Fruit fly (Drosophila melanogaster) whole organism, pupa: ENCODE results near the gene AstA-R1.

Experiments
- CG10348 ChIP-seq: fragments of 200-800 bp; sonication (Bioruptor generic); IDR thresholded peaks from 2 replicates; pipeline ENCODE4 v1.3.6; 2022; ENCODE audit warnings: missing biosample characterization, missing genetic modification characterization
- CG12605 ChIP-seq: fragments of 200-800 bp; sonication (Bioruptor generic); IDR thresholded peaks from 2 replicates; pipeline ENCODE4 v1.3.6; 2022; ENCODE audit warnings: missing biosample characterization, missing genetic modification characterization
- CG13204 ChIP-seq: fragments of 200-800 bp; sonication (Bioruptor generic); optimal IDR thresholded peaks from 2 replicates; lab custom pipeline; 2018; ENCODE audit warnings: missing biosample characterization, mild to moderate bottlenecking, missing genetic modification characterization, moderate library complexity
- CG14655 ChIP-seq: fragments of 200-800 bp; sonication (Bioruptor generic); optimal IDR thresholded peaks from 3 replicates; lab custom pipeline; 2017; ENCODE audit warnings: mild to moderate bottlenecking, missing biosample characterization, missing genetic modification reagents, missing genetic modification characterization
- CG15710 ChIP-seq: fragments of 200-800 bp; sonication (Bioruptor generic); optimal IDR thresholded peaks from 2 replicates; lab custom pipeline; 2018; ENCODE audit warnings: missing biosample characterization, mild to moderate bottlenecking, missing genetic modification characterization, moderate library complexity
- CG17806 ChIP-seq: fragments of 200-800 bp; sonication (Bioruptor generic); optimal IDR thresholded peaks from 2 replicates; lab custom pipeline; 2018; ENCODE audit warnings: missing biosample characterization, mild to moderate bottlenecking, missing genetic modification characterization, moderate library complexity
- CG32121 ChIP-seq: fragments of 200-800 bp; sonication (Bioruptor generic); IDR thresholded peaks from 2 replicates; pipeline ENCODE4 v1.3.6; 2022; ENCODE audit warnings: missing biosample characterization, missing genetic modification characterization
- CG34367 ChIP-seq: fragments of 200-800 bp; sonication (Bioruptor generic); optimal IDR thresholded peaks from 2 replicates; lab custom pipeline; 2018; ENCODE audit warnings: missing biosample characterization, mild to moderate bottlenecking, missing genetic modification characterization
- CG4496 ChIP-seq: fragments of 200-800 bp; sonication (Bioruptor generic); IDR thresholded peaks from 3 replicates; pipeline ENCODE4 v1.3.6; 2022; ENCODE audit warnings: missing biosample characterization, missing genetic modification characterization
- CG8159 ChIP-seq: fragments of 200-800 bp; sonication (Bioruptor generic); optimal IDR thresholded peaks from 3 replicates; lab custom pipeline; 2018; ENCODE audit warnings: missing biosample characterization, mild to moderate bottlenecking, missing genetic modification characterization, moderate library complexity
- CG8301 ChIP-seq: fragments of 200-800 bp; sonication (Bioruptor generic); optimal IDR thresholded peaks from 2 replicates; lab custom pipeline; 2018; ENCODE audit warnings: missing biosample characterization, mild to moderate bottlenecking, missing genetic modification characterization
- CG9948 ChIP-seq: fragments of 200-800 bp; sonication (Bioruptor generic); optimal IDR thresholded peaks from 2 replicates; lab custom pipeline; 2018; ENCODE audit warnings: missing biosample characterization, mild to moderate bottlenecking, missing genetic modification characterization, moderate library complexity
- D1 ChIP-seq: fragments of 200-800 bp; sonication (Bioruptor generic); optimal IDR thresholded peaks from 2 replicates; lab custom pipeline; 2018; ENCODE audit warnings: missing biosample characterization, mild to moderate bottlenecking, missing genetic modification characterization, moderate library complexity
- EcR ChIP-seq: fragments of 200-800 bp; sonication (Bioruptor generic); optimal IDR thresholded peaks from 3 replicates; lab custom pipeline; 2019; ENCODE audit warnings: missing biosample characterization, missing genetic modification characterization, mild to moderate bottlenecking, moderate library complexity, missing genetic modification reagents
- Ets98B ChIP-seq: fragments of 200-800 bp; sonication (Bioruptor generic); IDR thresholded peaks from 2 replicates; pipeline ENCODE4 v1.3.6; 2022; ENCODE audit warnings: missing biosample characterization, missing genetic modification characterization
- Pif1A ChIP-seq: fragments of 200-800 bp; sonication (Bioruptor generic); optimal IDR thresholded peaks from 3 replicates; lab custom pipeline; 2016; ENCODE audit warnings: missing biosample characterization, missing genetic modification characterization
- Pif1B ChIP-seq: fragments of 200-800 bp; sonication (Bioruptor generic); optimal IDR thresholded peaks from 3 replicates; lab custom pipeline; 2016; ENCODE audit warnings: missing biosample characterization, missing genetic modification characterization
- Snoo ChIP-seq: fragments of 200-800 bp; sonication (Bioruptor generic); optimal IDR thresholded peaks from 3 replicates; lab custom pipeline; 2017; ENCODE audit warnings: missing biosample characterization, mild to moderate bottlenecking, missing genetic modification characterization, inconsistent platforms
- fd96Ca ChIP-seq: fragments of 200-800 bp; sonication (Bioruptor generic); IDR thresholded peaks from 3 replicates; pipeline ENCODE4 v1.3.6; 2022; ENCODE audit warnings: missing biosample characterization, missing genetic modification characterization
- gl ChIP-seq: fragments of 200-800 bp; sonication (Bioruptor generic); optimal IDR thresholded peaks from 2 replicates; lab custom pipeline; 2018; ENCODE audit warnings: missing biosample characterization, mild to moderate bottlenecking, missing genetic modification characterization
- rn ChIP-seq: fragments of 200-800 bp; sonication (Bioruptor generic); IDR thresholded peaks from 2 replicates; pipeline ENCODE4 v1.3.6; 2022; ENCODE audit warnings: missing biosample characterization, missing genetic modification characterization

Gene AstA-R1

DNA sequence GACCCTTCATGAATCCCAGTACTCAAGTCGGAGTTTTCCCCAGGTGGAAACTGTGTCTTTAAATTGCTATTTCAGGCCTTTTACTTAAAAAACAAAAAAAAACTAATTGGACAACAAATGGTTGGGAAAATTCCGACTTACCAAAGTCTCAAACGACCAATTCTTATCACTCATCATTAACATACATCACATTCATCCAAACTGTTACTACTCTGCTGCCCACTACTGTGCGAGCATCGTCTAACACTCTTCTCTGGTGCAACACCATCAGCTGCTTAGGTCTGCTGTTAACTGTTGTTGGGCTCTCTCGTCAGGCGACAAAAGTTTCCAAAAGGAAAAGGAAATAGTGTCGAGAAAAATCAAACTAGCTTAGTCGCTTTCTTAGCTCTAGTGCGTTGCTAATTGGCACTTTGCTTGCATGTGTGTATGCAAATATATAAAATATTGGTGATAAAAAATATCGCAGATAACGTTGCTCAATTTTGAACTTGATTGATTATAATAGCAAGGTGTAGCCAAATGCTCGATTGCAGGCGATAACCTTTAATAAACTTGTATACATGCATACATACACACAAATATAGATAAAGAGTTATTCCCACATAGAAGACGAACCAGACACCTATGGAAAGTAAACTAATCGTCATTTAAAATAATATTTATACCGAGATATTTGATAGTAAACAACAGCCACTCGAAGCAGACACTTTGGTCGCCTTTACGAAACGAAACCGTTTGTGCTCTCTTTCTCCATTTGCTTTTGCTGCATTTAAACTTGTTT, 119.8 kb downstream of the AstA-R1 start:
- no peak for TF ChIP-seq rn (GFP tag; lab: Robert Waterston, UW)
- TF ChIP-seq EcR, result no peak
- TF ChIP-seq CG34367 (tag; lab: Kevin White, UChicago), result peak; percentile 52
- peak; percentile 68 for TF ChIP-seq CG9948 (tag; lab: Kevin White, UChicago)
- peak; percentile 59 for TF ChIP-seq CG15710 (tag; lab: Kevin White, UChicago)
- peak; percentile 61 for TF ChIP-seq CG8159
- peak; percentile 64; the same call in 2 of the 3 replicates for TF ChIP-seq fd96Ca (GFP tag; lab: Robert Waterston, UW)
- TF ChIP-seq CG4496, result peak; percentile 33; the same call in 1 of the 3 replicates
- peak; percentile 72 for TF ChIP-seq CG8301 (tag; lab: Kevin White, UChicago)
- TF ChIP-seq gl, result no peak
- peak; percentile 45 for TF ChIP-seq Pif1B (GFP tag; lab: Kevin White, UChicago)
- TF ChIP-seq CG13204 (GFP tag; lab: Kevin White, UChicago), result no peak
- TF ChIP-seq CG10348, result no peak
- TF ChIP-seq CG32121 (GFP tag; lab: Robert Waterston, UW), result peak; percentile 43; the same call in 1 of the 2 replicates
- TF ChIP-seq CG12605 (GFP tag; lab: Robert Waterston, UW), result no peak
- peak; percentile 33 for TF ChIP-seq Snoo (tag; lab: Kevin White, UChicago)
- no peak for TF ChIP-seq Ets98B (GFP tag; lab: Robert Waterston, UW)
- TF ChIP-seq D1 (tag; lab: Kevin White, UChicago), result peak; percentile 40
- TF ChIP-seq Pif1A (GFP tag; lab: Kevin White, UChicago), result peak; percentile 76
- peak; percentile 45 for TF ChIP-seq CG17806 (tag; lab: Kevin White, UChicago)
- TF ChIP-seq CG14655 (GFP tag; lab: Kevin White, UChicago), result peak; percentile 87

DNA sequence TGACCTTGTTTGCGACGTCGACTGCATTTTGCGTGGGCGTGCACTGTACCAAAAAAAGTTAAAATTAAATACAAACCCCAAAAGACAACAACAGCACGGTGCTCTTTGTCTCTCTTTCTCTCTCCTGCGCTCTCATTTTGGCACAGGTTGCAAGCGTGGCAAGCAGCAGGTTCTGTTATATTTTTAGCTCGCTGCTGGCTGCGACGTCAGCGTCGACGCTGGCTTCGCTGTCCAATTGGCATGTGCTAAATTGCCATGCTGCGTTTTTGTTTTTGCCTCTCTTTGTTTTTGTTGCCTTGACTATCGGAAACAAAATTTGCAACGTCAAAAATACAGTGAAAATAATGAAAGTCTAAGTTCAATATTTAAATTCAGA, 120.4 kb downstream of the AstA-R1 start:
- TF ChIP-seq Pif1A (GFP tag; lab: Kevin White, UChicago), result no peak
- no peak for TF ChIP-seq CG14655 (GFP tag; lab: Kevin White, UChicago)
- no peak for TF ChIP-seq CG13204 (GFP tag; lab: Kevin White, UChicago)
- no peak for TF ChIP-seq rn (GFP tag; lab: Robert Waterston, UW)
- peak; percentile 52; the same call in 1 of the 3 replicates for TF ChIP-seq fd96Ca (GFP tag; lab: Robert Waterston, UW)
- TF ChIP-seq EcR, result peak; percentile 24
- TF ChIP-seq, all 21 proteins: peak for 2

DNA sequence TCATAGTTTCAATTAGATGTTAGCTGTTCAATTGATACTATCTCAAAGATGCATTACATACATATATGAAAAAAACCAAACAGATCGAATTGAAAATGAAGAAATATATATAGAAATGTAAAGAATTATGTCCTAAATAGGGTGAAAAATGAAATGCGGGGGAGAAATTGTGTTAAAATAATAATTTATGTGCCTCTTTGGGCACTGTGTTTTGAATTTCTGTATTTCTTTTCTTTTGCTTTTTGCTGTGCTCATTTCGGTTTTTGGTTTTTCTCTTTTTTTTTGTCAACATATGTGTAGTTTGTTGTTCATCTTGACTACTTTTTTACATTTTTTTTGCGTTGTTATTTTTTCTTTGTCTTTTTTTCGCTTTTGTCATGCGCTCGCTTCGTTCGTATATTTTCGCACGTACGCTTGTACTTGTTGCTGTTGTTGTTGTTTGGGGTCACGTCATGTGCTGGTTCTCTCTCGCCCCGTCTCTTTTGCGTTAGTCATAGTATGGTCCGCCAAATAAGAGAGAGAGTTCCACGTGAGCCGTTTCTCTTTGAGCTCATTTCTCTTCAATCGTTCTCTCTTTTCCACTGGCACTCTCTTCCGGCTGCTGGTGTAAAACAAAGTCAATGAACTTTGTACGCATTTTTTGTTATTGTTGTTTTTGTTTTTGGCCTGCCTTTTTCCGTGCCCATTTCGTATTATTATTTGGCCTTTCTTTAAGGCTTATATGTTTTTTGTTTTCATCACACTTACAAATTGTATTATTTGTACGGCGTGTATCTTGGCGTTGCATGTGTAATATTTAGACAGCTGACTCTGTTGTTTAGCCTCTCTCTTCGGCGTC, 121.0 kb downstream of the AstA-R1 start:
- peak; percentile 78 for TF ChIP-seq Pif1A (GFP tag; lab: Kevin White, UChicago)
- peak; percentile 82 for TF ChIP-seq Ets98B (GFP tag; lab: Robert Waterston, UW)
- TF ChIP-seq Pif1B (GFP tag; lab: Kevin White, UChicago), result peak; percentile 65
- peak; percentile 62 for TF ChIP-seq rn (GFP tag; lab: Robert Waterston, UW)
- TF ChIP-seq D1 (tag; lab: Kevin White, UChicago), result no peak
- no peak; the same call in 2 of the 3 replicates for TF ChIP-seq fd96Ca (GFP tag; lab: Robert Waterston, UW)
- TF ChIP-seq CG34367 (tag; lab: Kevin White, UChicago), result peak; percentile 83
- peak; percentile 42 for TF ChIP-seq CG8301 (tag; lab: Kevin White, UChicago)
- TF ChIP-seq CG32121 (GFP tag; lab: Robert Waterston, UW), result peak; percentile 87
- peak; percentile 81 for TF ChIP-seq Snoo (tag; lab: Kevin White, UChicago)
- peak; percentile 85 for TF ChIP-seq CG9948 (tag; lab: Kevin White, UChicago)
- TF ChIP-seq gl, result peak; percentile 93
- TF ChIP-seq CG10348, result peak; percentile 72
- TF ChIP-seq EcR, result peak; percentile 98
- peak; percentile 48 for TF ChIP-seq CG17806 (tag; lab: Kevin White, UChicago)
- peak; percentile 74 for TF ChIP-seq CG15710 (tag; lab: Kevin White, UChicago)
- TF ChIP-seq CG8159, result peak; percentile 72
- peak; percentile 66 for TF ChIP-seq CG14655 (GFP tag; lab: Kevin White, UChicago)
- peak; percentile 96 for TF ChIP-seq CG12605 (GFP tag; lab: Robert Waterston, UW)
- peak; percentile 90 for TF ChIP-seq CG13204 (GFP tag; lab: Kevin White, UChicago)
- TF ChIP-seq CG4496, result peak; percentile 88
- TF ChIP-seq, all 21 proteins: peak for 19

DNA sequence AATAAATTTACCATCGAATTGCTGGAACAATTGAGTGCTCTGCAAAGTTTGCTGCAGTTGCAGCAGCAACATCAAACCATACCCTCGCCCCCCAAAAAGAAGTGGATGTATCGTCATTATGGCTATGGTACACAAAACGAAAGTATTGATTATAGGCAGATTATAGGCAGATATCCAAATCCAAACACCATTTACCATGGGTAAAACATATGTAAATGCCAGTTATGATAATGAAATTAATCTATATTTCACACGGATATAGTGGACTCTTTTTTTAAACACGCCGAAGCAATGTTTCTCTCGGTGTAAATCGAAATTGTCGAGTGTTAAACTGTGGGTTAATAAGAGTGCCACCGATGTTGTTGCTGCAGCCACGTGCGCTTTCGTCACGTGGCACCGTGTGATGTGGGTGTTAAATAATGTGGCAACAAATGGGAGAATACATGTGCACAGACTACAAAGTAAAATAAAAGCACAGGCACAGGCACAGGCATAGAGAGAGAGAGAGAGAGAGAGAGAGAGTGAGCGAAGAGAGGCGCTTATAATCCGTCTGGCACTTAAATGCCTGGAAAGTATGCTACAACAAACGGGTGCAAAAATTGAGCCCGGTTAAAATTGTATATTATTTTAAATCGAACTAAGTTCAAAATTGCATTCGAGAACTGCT, 122.3 kb downstream of the AstA-R1 start:
- TF ChIP-seq CG8159 (no peak), CG8301 (tag; lab: Kevin White, UChicago) (peak; percentile 46), CG13204 (GFP tag; lab: Kevin White, UChicago) (no peak), Pif1A (GFP tag; lab: Kevin White, UChicago) (peak; percentile 41), Snoo (tag; lab: Kevin White, UChicago) (peak; percentile 5), CG17806 (tag; lab: Kevin White, UChicago) (no peak), CG14655 (GFP tag; lab: Kevin White, UChicago) (no peak), EcR (peak; percentile 30)
